Fruit fly (Drosophila melanogaster): Measurements from ENCODE around the gene Ilp4.

DNA sequence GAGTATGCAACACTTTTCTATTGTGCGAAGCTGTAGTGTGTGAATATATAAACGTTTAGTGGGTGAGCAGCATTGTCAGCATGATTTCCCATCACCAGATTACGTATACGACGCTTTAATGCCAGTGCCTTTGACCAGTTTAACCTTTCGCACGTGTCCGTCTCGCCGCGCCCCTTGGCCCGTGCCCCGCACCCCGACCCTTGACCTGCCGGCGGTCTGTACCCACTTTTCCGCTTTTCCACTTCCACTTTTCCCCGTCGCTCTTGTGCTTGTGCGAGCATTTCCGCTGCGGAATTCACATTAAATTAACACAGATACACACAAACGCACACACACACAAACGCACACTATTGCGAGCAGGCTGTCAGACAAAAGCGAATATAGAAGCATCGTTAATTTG lies 28.3 kb downstream of the Ilp4 start:
- TF ChIP-seq ovo (GFP tag; optimal IDR thresholded peaks at IDR 0.05) (no peak), CG11617 (GFP tag; optimal IDR thresholded peaks at IDR 0.05) (no peak), CG7045 (GFP tag; optimal IDR thresholded peaks at IDR 0.05) (no peak), toe (GFP tag; optimal IDR thresholded peaks at IDR 0.05) (no peak), CG1620 (GFP tag; optimal IDR thresholded peaks at IDR 0.05) (no peak), Mnt (GFP tag; optimal IDR thresholded peaks at IDR 0.05) (no peak), kay (GFP tag; ENCODE audit: borderline replicate concordance) (no peak), Clk (GFP tag; optimal IDR thresholded peaks at IDR 0.05) (no peak)
